Fruit fly (Drosophila melanogaster) Kc167 (cell line): ENCODE data around the gene CG2182.

Experiments used
- h ChIP-seq: fragments of >200 bp; optimal IDR thresholded peaks from 3 replicates; lab custom pipeline; 2018; ENCODE audit warnings: missing external identifiers
- insv ChIP-seq: fragments of >200 bp; optimal IDR thresholded peaks from 3 replicates; lab custom pipeline; 2018; ENCODE audit warnings: missing external identifiers
- psq ChIP-seq: fragments of >200 bp; optimal IDR thresholded peaks from 2 replicates; lab custom pipeline; 2017; ENCODE audit warnings: missing external identifiers

dm6 chr3R:5696384-5696783 is 36.7 kb upstream of the CG2182 start:
- TF ChIP-seq h (no peak), psq (no peak), insv (no peak)
